Fruit fly (Drosophila melanogaster) whole organism, embryonic: ENCODE results near the gene CG13053.

Source experiments
- Awh ChIP-seq: fragments of 200-800 bp; sonication (Bioruptor generic); IDR thresholded peaks from 2 replicates; pipeline ENCODE4, ENCODE4 v1.3.6; 2022; ENCODE audit warnings: missing biosample characterization, missing genetic modification characterization
- CG1024 ChIP-seq: fragments of 200-800 bp; sonication (Bioruptor generic); IDR thresholded peaks from 2 replicates; pipeline ENCODE4 v1.3.6; 2022; ENCODE audit warnings: missing biosample characterization, missing genetic modification characterization
- CG11560 ChIP-seq: fragments of 200-800 bp; sonication (Bioruptor generic); IDR thresholded peaks from 3 replicates; pipeline ENCODE4 v1.3.6; 2022; ENCODE audit warnings: missing biosample characterization, missing genetic modification characterization
- CG12299 ChIP-seq: fragments of 200-800 bp; sonication (Bioruptor generic); optimal IDR thresholded peaks from 2 replicates; lab custom pipeline; 2018; ENCODE audit warnings: missing biosample characterization, mild to moderate bottlenecking, missing genetic modification characterization
- CG13296 ChIP-seq: fragments of 200-800 bp; sonication (Bioruptor generic); optimal IDR thresholded peaks from 3 replicates; lab custom pipeline; 2018; ENCODE audit warnings: missing biosample characterization, mild to moderate bottlenecking, missing genetic modification characterization
- CG14667 ChIP-seq: fragments of 200-800 bp; sonication (Bioruptor generic); IDR thresholded peaks from 2 replicates; pipeline ENCODE4 v1.3.6; 2022; ENCODE audit warnings: missing biosample characterization, missing genetic modification characterization
- CG15269 ChIP-seq: fragments of 200-800 bp; sonication (Bioruptor generic); optimal IDR thresholded peaks from 2 replicates; lab custom pipeline; 2018; ENCODE audit warnings: missing biosample characterization, mild to moderate bottlenecking, missing genetic modification characterization, moderate library complexity
- CG15696 ChIP-seq: fragments of 200-800 bp; sonication (Bioruptor generic); optimal IDR thresholded peaks from 2 replicates; lab custom pipeline; 2019; ENCODE audit warnings: missing biosample characterization, mild to moderate bottlenecking, missing genetic modification characterization, moderate library complexity
- CG1647 ChIP-seq: fragments of 200-800 bp; sonication (Bioruptor generic); optimal IDR thresholded peaks from 3 replicates; lab custom pipeline; 2016; ENCODE audit warnings: missing biosample characterization, missing genetic modification characterization
- CG17359 ChIP-seq: fragments of 200-800 bp; sonication (Bioruptor generic); optimal IDR thresholded peaks from 3 replicates; lab custom pipeline; 2018; ENCODE audit warnings: missing biosample characterization, mild to moderate bottlenecking, missing genetic modification characterization, moderate library complexity
- CG18599 ChIP-seq: fragments of 200-800 bp; sonication (Bioruptor generic); optimal IDR thresholded peaks from 3 replicates; lab custom pipeline; 2017; ENCODE audit warnings: missing biosample characterization, missing genetic modification characterization, mild to moderate bottlenecking, moderate library complexity, missing genetic modification reagents
- CG31365 ChIP-seq: fragments of 200-800 bp; sonication (Bioruptor generic); optimal IDR thresholded peaks from 2 replicates; lab custom pipeline; 2018; ENCODE audit warnings: missing biosample characterization, mild to moderate bottlenecking, missing genetic modification characterization
- CG3847 ChIP-seq: fragments of 200-800 bp; sonication (Bioruptor generic); IDR thresholded peaks from 2 replicates; pipeline ENCODE4 v1.3.6; 2022; ENCODE audit warnings: missing biosample characterization, missing genetic modification characterization
- CG4820 ChIP-seq: fragments of 200-800 bp; sonication (Bioruptor generic); optimal IDR thresholded peaks from 3 replicates; lab custom pipeline; 2016; ENCODE audit warnings: missing biosample characterization, missing genetic modification characterization
- CG5180 ChIP-seq: fragments of 200-800 bp; sonication (Bioruptor generic); optimal IDR thresholded peaks from 3 replicates; lab custom pipeline; 2017; ENCODE audit warnings: missing biosample characterization, missing genetic modification characterization, mild to moderate bottlenecking, moderate library complexity, missing genetic modification reagents
- CG5245 ChIP-seq: fragments of 200-800 bp; sonication (Bioruptor generic); optimal IDR thresholded peaks from 3 replicates; lab custom pipeline; 2016; ENCODE audit warnings: missing biosample characterization, missing genetic modification characterization
- CG6272 ChIP-seq: fragments of 200-800 bp; sonication (Bioruptor generic); IDR thresholded peaks from 2 replicates; pipeline ENCODE4 v1.3.6; 2022; ENCODE audit warnings: missing biosample characterization, missing genetic modification characterization
- CG6654 ChIP-seq: fragments of 200-800 bp; sonication (Bioruptor generic); optimal IDR thresholded peaks from 2 replicates; lab custom pipeline; 2017; ENCODE audit warnings: missing biosample characterization, mild to moderate bottlenecking, missing genetic modification characterization
- CG6854 ChIP-seq: fragments of 200-800 bp; sonication (Bioruptor generic); optimal IDR thresholded peaks from 3 replicates; lab custom pipeline; 2017; ENCODE audit warnings: missing biosample characterization, mild to moderate bottlenecking, missing genetic modification characterization
- CG8281 ChIP-seq: fragments of 200-800 bp; sonication (Bioruptor generic); optimal IDR thresholded peaks from 2 replicates; lab custom pipeline; 2018; ENCODE audit warnings: missing biosample characterization, mild to moderate bottlenecking, missing genetic modification characterization, moderate library complexity
- CG9797 ChIP-seq: fragments of 200-800 bp; sonication (Bioruptor generic); optimal IDR thresholded peaks from 3 replicates; lab custom pipeline; 2018; ENCODE audit warnings: missing biosample characterization, mild to moderate bottlenecking, missing genetic modification characterization
- Camta ChIP-seq: fragments of 200-800 bp; sonication (Bioruptor generic); optimal IDR thresholded peaks from 2 replicates; lab custom pipeline; 2016; ENCODE audit warnings: missing biosample characterization, missing genetic modification characterization
- Chrac-16 ChIP-seq: fragments of 200-800 bp; sonication (Bioruptor generic); optimal IDR thresholded peaks from 3 replicates; lab custom pipeline; 2016; ENCODE audit warnings: missing biosample characterization, missing genetic modification characterization
- D19A ChIP-seq: fragments of 200-800 bp; optimal IDR thresholded peaks from 3 replicates; lab custom pipeline; 2019; ENCODE audit warnings: missing biosample characterization, mild to moderate bottlenecking, missing genetic modification characterization, moderate library complexity
- Dip2 ChIP-seq: fragments of 200-800 bp; sonication (Bioruptor generic); IDR thresholded peaks from 2 replicates; pipeline ENCODE4 v1.3.6; 2022; ENCODE audit warnings: missing biosample characterization, missing genetic modification characterization
- Gsc ChIP-seq: fragments of 200-800 bp; sonication (Bioruptor generic); IDR thresholded peaks from 2 replicates; pipeline ENCODE4 v1.3.6; 2022; ENCODE audit warnings: missing biosample characterization, missing genetic modification characterization
- Gug ChIP-seq: fragments of 200-800 bp; sonication (Bioruptor generic); IDR thresholded peaks from 4 replicates; pipeline ENCODE4 v1.3.6; 2022; ENCODE audit warnings: missing biosample characterization, missing genetic modification characterization
- Oaz ChIP-seq: fragments of 200-800 bp; sonication (Bioruptor generic); IDR thresholded peaks from 2 replicates; pipeline ENCODE4 v1.3.6; 2022; ENCODE audit warnings: missing biosample characterization, missing genetic modification characterization
- Sox100B ChIP-seq: fragments of 200-800 bp; sonication (Bioruptor generic); optimal IDR thresholded peaks from 3 replicates; lab custom pipeline; 2018; ENCODE audit warnings: missing biosample characterization, mild to moderate bottlenecking, missing genetic modification characterization
- ase ChIP-seq: fragments of 200-800 bp; sonication (Bioruptor generic); IDR thresholded peaks from 3 replicates; pipeline ENCODE4 v1.3.6; 2022; ENCODE audit warnings: missing biosample characterization, missing genetic modification characterization
- az2 ChIP-seq: fragments of 200-800 bp; sonication (Bioruptor generic); optimal IDR thresholded peaks from 3 replicates; lab custom pipeline; 2016; ENCODE audit warnings: missing biosample characterization, missing genetic modification characterization
- bcd ChIP-seq: fragments of 200-800 bp; sonication (Bioruptor generic); optimal IDR thresholded peaks from 2 replicates; lab custom pipeline; 2017; ENCODE audit warnings: missing biosample characterization, mild to moderate bottlenecking, missing genetic modification characterization
- cas ChIP-seq: fragments of 200-800 bp; sonication (Bioruptor generic); IDR thresholded peaks from 2 replicates; pipeline ENCODE4 v1.3.6; 2022; ENCODE audit warnings: missing biosample characterization, missing genetic modification characterization
- cg ChIP-seq: fragments of 200-800 bp; sonication (Bioruptor generic); optimal IDR thresholded peaks from 3 replicates; lab custom pipeline; 2019; ENCODE audit warnings: missing biosample characterization, mild to moderate bottlenecking, missing genetic modification characterization, moderate library complexity
- chm ChIP-seq: fragments of 200-800 bp; sonication (Bioruptor generic); IDR thresholded peaks from 2 replicates; pipeline ENCODE4 v1.3.6; 2022; ENCODE audit warnings: missing biosample characterization, missing genetic modification characterization
- dati ChIP-seq: fragments of 200-800 bp; sonication (Bioruptor generic); IDR thresholded peaks from 2 replicates; pipeline ENCODE4 v1.3.6; 2022; ENCODE audit warnings: missing biosample characterization, missing genetic modification characterization
- disco-r ChIP-seq: fragments of 200-800 bp; sonication (Bioruptor generic); optimal IDR thresholded peaks from 2 replicates; lab custom pipeline; 2016; ENCODE audit warnings: missing biosample characterization, missing genetic modification characterization
- gfzf ChIP-seq: fragments of 200-800 bp; sonication (Bioruptor generic); optimal IDR thresholded peaks from 2 replicates; lab custom pipeline; 2016; ENCODE audit warnings: missing biosample characterization, mild to moderate bottlenecking, missing genetic modification characterization, moderate library complexity
- gro ChIP-seq: fragments of 200-800 bp; sonication (Bioruptor generic); optimal IDR thresholded peaks from 2 replicates; lab custom pipeline; 2016; ENCODE audit warnings: missing biosample characterization, missing genetic modification characterization
- hth ChIP-seq: fragments of >200 bp; optimal IDR thresholded peaks from 2 replicates; lab custom pipeline; 2017; ENCODE audit warnings: inconsistent platforms
- jigr1 ChIP-seq: fragments of 200-800 bp; sonication (Bioruptor generic); IDR thresholded peaks from 3 replicates; pipeline ENCODE4 v1.3.6; 2022; ENCODE audit warnings: missing biosample characterization, missing genetic modification characterization
- jing ChIP-seq: fragments of 200-800 bp; sonication (Bioruptor generic); optimal IDR thresholded peaks from 2 replicates; lab custom pipeline; 2018; ENCODE audit warnings: missing biosample characterization, mild to moderate bottlenecking, missing genetic modification characterization
- klu ChIP-seq: fragments of 200-800 bp; sonication (Bioruptor generic); IDR thresholded peaks from 2 replicates; pipeline ENCODE4 v1.3.6; 2022; ENCODE audit warnings: missing biosample characterization, missing genetic modification characterization
- lilli ChIP-seq: fragments of 200-800 bp; sonication (Bioruptor generic); optimal IDR thresholded peaks from 3 replicates; lab custom pipeline; 2016; ENCODE audit warnings: missing biosample characterization, missing genetic modification characterization
- lola ChIP-seq, 3 experiments: fragments of >200 bp in 2 of 3; fragments of 200-800 bp in 1 of 3; sonication (Bioruptor generic) in 1 of 3; optimal IDR thresholded peaks; 2 replicates each; lab custom pipeline; 2017 to 2019; ENCODE audit warnings: missing biosample characterization in 3 of 3, missing genetic modification characterization in 3 of 3, mild to moderate bottlenecking in 1 of 3, moderate library complexity in 1 of 3
- org-1 ChIP-seq: fragments of 200-800 bp; sonication (Bioruptor generic); optimal IDR thresholded peaks from 2 replicates; lab custom pipeline; 2017; ENCODE audit warnings: missing biosample characterization, missing genetic modification characterization
- otp ChIP-seq: fragments of 200-800 bp; sonication (Bioruptor generic); IDR thresholded peaks from 3 replicates; pipeline ENCODE4, ENCODE4 v1.3.6; 2022; ENCODE audit warnings: missing biosample characterization, missing genetic modification characterization
- ro ChIP-seq: fragments of 200-800 bp; sonication (Bioruptor generic); IDR thresholded peaks from 2 replicates; pipeline ENCODE4 v1.3.6; 2022; ENCODE audit warnings: missing biosample characterization, missing genetic modification characterization
- schlank ChIP-seq: fragments of 200-800 bp; sonication (Bioruptor generic); optimal IDR thresholded peaks from 2 replicates; lab custom pipeline; 2018; ENCODE audit warnings: missing biosample characterization, mild to moderate bottlenecking, missing genetic modification characterization
- wek ChIP-seq: fragments of 200-800 bp; sonication (Bioruptor generic); optimal IDR thresholded peaks from 3 replicates; lab custom pipeline; 2018; ENCODE audit warnings: missing biosample characterization, mild to moderate bottlenecking, missing genetic modification characterization, moderate library complexity
- z ChIP-seq: fragments of 200-800 bp; sonication (Bioruptor generic); IDR thresholded peaks from 3 replicates; pipeline ENCODE4 v1.3.6; 2022; ENCODE audit warnings: missing biosample characterization, missing genetic modification characterization

Gene CG13053

dm6 chr3L:16228659-16229205 lies 30.8 kb downstream of the CG13053 start, which contains the start of gene Tmx3 (continued):
- TF ChIP-seq CG9797 (GFP tag; lab: Kevin White, UChicago) (peak; percentile 38), otp (GFP tag; lab: Robert Waterston, UW) (peak; percentile 91), CG13296 (peak; percentile 34), CG14667 (GFP tag; lab: Robert Waterston, UW) (peak; percentile 86), dati (GFP tag; lab: Robert Waterston, UW) (peak; percentile 72), D19A (tag; lab: Kevin White, UChicago) (peak; percentile 89), Dip2 (GFP tag; lab: Robert Waterston, UW) (no peak), Camta (GFP tag; lab: Kevin White, UChicago) (peak; percentile 20), lilli (GFP tag; lab: Kevin White, UChicago) (peak; percentile 82), ro (GFP tag; lab: Robert Waterston, UW) (peak; percentile 85), Chrac-16 (peak; percentile 86), CG3847 (peak; percentile 94), CG18599 (GFP tag; lab: Kevin White, UChicago) (no peak), CG5180 (peak; percentile 9), Awh (peak; percentile 88), z (GFP tag; lab: Robert Waterston, UW) (no peak), Gug (GFP tag; lab: Robert Waterston, UW) (peak; percentile 93), CG15696 (tag; lab: Kevin White, UChicago) (peak; percentile 89), schlank (peak; percentile 27), jing (GFP tag; lab: Kevin White, UChicago) (peak; percentile 27), klu (GFP tag; lab: Robert Waterston, UW) (no peak), wek (no peak), lola (GFP tag; optimal IDR thresholded peaks at IDR 0.05; lab: Kevin White, UChicago) (peak in 1 of 3 experiments; percentile 91), cas (GFP tag; lab: Robert Waterston, UW) (peak; percentile 86), jigr1 (GFP tag; lab: Robert Waterston, UW) (peak; percentile 77), Oaz (peak; percentile 76), gfzf (GFP tag; lab: Kevin White, UChicago) (peak; percentile 60), CG5245 (peak; percentile 57), CG6654 (GFP tag; lab: Kevin White, UChicago) (peak; percentile 33), CG1647 (GFP tag; lab: Kevin White, UChicago) (peak; percentile 39), CG12299 (tag; lab: Kevin White, UChicago) (peak; percentile 85), gro (no peak), Gsc (GFP tag; lab: Robert Waterston, UW) (no peak), disco-r (peak; percentile 14), cg (GFP tag; lab: Kevin White, UChicago) (no peak), bcd (GFP tag; lab: Kevin White, UChicago) (peak; percentile 86), CG6272 (GFP tag; lab: Robert Waterston, UW) (peak; percentile 92), CG8281 (peak; percentile 50), org-1 (GFP tag; lab: Kevin White, UChicago) (peak; percentile 31), Sox100B (GFP tag; lab: Kevin White, UChicago) (peak; percentile 75), hth (lab: Kevin White, UChicago) (no peak), CG11560 (tag; lab: Robert Waterston, UW) (peak; percentile 63; the same call in 1 of the 3 replicates), chm (GFP tag; lab: Robert Waterston, UW) (no peak), CG1024 (GFP tag; lab: Robert Waterston, UW) (peak; percentile 88), CG17359 (tag; lab: Kevin White, UChicago) (peak; percentile 90), CG31365 (tag; lab: Kevin White, UChicago) (no peak), CG6854 (peak; percentile 11), az2 (peak; percentile 89), CG4820 (GFP tag; lab: Kevin White, UChicago) (peak; percentile 87), CG15269 (tag; lab: Kevin White, UChicago) (peak; percentile 90), ase (GFP tag; lab: Robert Waterston, UW) (peak; percentile 86)
